Fruit fly (Drosophila melanogaster) whole organism, embryonic: ENCODE results near the gene CG18508.

Experiments used
- Blimp-1 ChIP-seq: fragments of 200-800 bp; sonication (Bioruptor generic); optimal IDR thresholded peaks from 3 replicates; lab custom pipeline; 2018; ENCODE audit warnings: missing biosample characterization, missing genetic modification characterization, mild to moderate bottlenecking, moderate library complexity, missing genetic modification reagents
- CG10274 ChIP-seq: fragments of 200-800 bp; sonication (Bioruptor generic); optimal IDR thresholded peaks from 3 replicates; lab custom pipeline; 2017; ENCODE audit warnings: missing biosample characterization, mild to moderate bottlenecking, missing genetic modification characterization
- CG10321 ChIP-seq: fragments of 200-800 bp; sonication (Bioruptor generic); IDR thresholded peaks from 2 replicates; pipeline ENCODE4 v1.3.6; 2022; ENCODE audit warnings: missing biosample characterization, missing genetic modification characterization
- CG10654 ChIP-seq: fragments of 200-800 bp; sonication (Bioruptor generic); optimal IDR thresholded peaks from 2 replicates; lab custom pipeline; 2016; ENCODE audit warnings: missing biosample characterization, missing genetic modification characterization
- CG10979 ChIP-seq: fragments of 200-800 bp; sonication (Bioruptor generic); optimal IDR thresholded peaks from 2 replicates; lab custom pipeline; 2018; ENCODE audit warnings: missing biosample characterization, mild to moderate bottlenecking, missing genetic modification characterization, moderate library complexity
- CG11247 ChIP-seq: fragments of 200-800 bp; sonication (Bioruptor generic); IDR thresholded peaks from 2 replicates; pipeline ENCODE4 v1.3.6; 2022; ENCODE audit warnings: missing biosample characterization, missing genetic modification characterization
- CG11398 ChIP-seq: fragments of 200-800 bp; sonication (Bioruptor generic); optimal IDR thresholded peaks from 2 replicates; lab custom pipeline; 2016; ENCODE audit warnings: missing biosample characterization, missing genetic modification characterization
- CG11560 ChIP-seq: fragments of 200-800 bp; sonication (Bioruptor generic); IDR thresholded peaks from 3 replicates; pipeline ENCODE4 v1.3.6; 2022; ENCODE audit warnings: missing biosample characterization, missing genetic modification characterization
- CG12071 ChIP-seq: fragments of 200-800 bp; sonication (Bioruptor generic); optimal IDR thresholded peaks from 3 replicates; lab custom pipeline; 2018; ENCODE audit warnings: missing biosample characterization, mild to moderate bottlenecking, missing genetic modification characterization
- CG12155 ChIP-seq: fragments of 200-800 bp; sonication (Bioruptor generic); optimal IDR thresholded peaks from 3 replicates; lab custom pipeline; 2016; ENCODE audit warnings: missing biosample characterization, missing genetic modification characterization
- CG14014 ChIP-seq: fragments of 200-800 bp; sonication (Bioruptor generic); IDR thresholded peaks from 2 replicates; pipeline ENCODE4 v1.3.6; 2022; ENCODE audit warnings: missing biosample characterization, missing genetic modification characterization
- CG14667 ChIP-seq: fragments of 200-800 bp; sonication (Bioruptor generic); IDR thresholded peaks from 2 replicates; pipeline ENCODE4 v1.3.6; 2022; ENCODE audit warnings: missing biosample characterization, missing genetic modification characterization
- CG15011 ChIP-seq: fragments of 200-800 bp; sonication (Bioruptor generic); optimal IDR thresholded peaks from 3 replicates; lab custom pipeline; 2018; ENCODE audit warnings: missing biosample characterization, mild to moderate bottlenecking, missing genetic modification characterization
- CG15696 ChIP-seq: fragments of 200-800 bp; sonication (Bioruptor generic); optimal IDR thresholded peaks from 2 replicates; lab custom pipeline; 2019; ENCODE audit warnings: missing biosample characterization, mild to moderate bottlenecking, missing genetic modification characterization, moderate library complexity
- CG18476 ChIP-seq: fragments of 200-800 bp; sonication (Bioruptor generic); optimal IDR thresholded peaks from 2 replicates; lab custom pipeline; 2016; ENCODE audit warnings: missing biosample characterization, mild to moderate bottlenecking, missing genetic modification characterization
- CG3281 ChIP-seq: fragments of 200-800 bp; sonication (Bioruptor generic); optimal IDR thresholded peaks from 3 replicates; lab custom pipeline; 2017; ENCODE audit warnings: missing biosample characterization, mild to moderate bottlenecking, missing genetic modification characterization
- CG34422 ChIP-seq: fragments of 200-800 bp; sonication (Bioruptor generic); IDR thresholded peaks from 3 replicates; pipeline ENCODE4 v1.3.6; 2022; ENCODE audit warnings: missing biosample characterization, missing genetic modification characterization
- CG4360 ChIP-seq: fragments of 200-800 bp; sonication (Bioruptor generic); IDR thresholded peaks from 2 replicates; pipeline ENCODE4 v1.3.6; 2022; ENCODE audit warnings: missing biosample characterization, missing genetic modification characterization
- CG4424 ChIP-seq: fragments of 200-800 bp; sonication (Bioruptor generic); optimal IDR thresholded peaks from 3 replicates; lab custom pipeline; 2016; ENCODE audit warnings: missing biosample characterization, missing genetic modification characterization
- CG6175 ChIP-seq: fragments of 200-800 bp; sonication (Bioruptor generic); IDR thresholded peaks from 3 replicates; pipeline ENCODE4 v1.3.6; 2022; ENCODE audit warnings: missing biosample characterization, missing genetic modification characterization
- CG7745 ChIP-seq: fragments of 200-800 bp; sonication (Bioruptor generic); optimal IDR thresholded peaks from 2 replicates; lab custom pipeline; 2018; ENCODE audit warnings: missing biosample characterization, mild to moderate bottlenecking, missing genetic modification characterization, moderate library complexity
- CG8924 ChIP-seq: fragments of 200-800 bp; optimal IDR thresholded peaks from 3 replicates; lab custom pipeline; 2019; ENCODE audit warnings: missing biosample characterization, mild to moderate bottlenecking, missing genetic modification characterization, moderate library complexity
- Dip2 ChIP-seq: fragments of 200-800 bp; sonication (Bioruptor generic); IDR thresholded peaks from 2 replicates; pipeline ENCODE4 v1.3.6; 2022; ENCODE audit warnings: missing biosample characterization, missing genetic modification characterization
- Doc2 ChIP-seq: fragments of 200-800 bp; sonication (Bioruptor generic); IDR thresholded peaks from 2 replicates; pipeline ENCODE4 v1.3.6; 2022; ENCODE audit warnings: missing biosample characterization, missing genetic modification characterization
- Hmr ChIP-seq: fragments of 200-800 bp; sonication (Bioruptor generic); optimal IDR thresholded peaks from 3 replicates; lab custom pipeline; 2017; ENCODE audit warnings: mild to moderate bottlenecking, missing biosample characterization, missing genetic modification reagents, missing genetic modification characterization
- Hr78 ChIP-seq, 2 experiments: fragments of 200-800 bp in 1 of 2; fragments of >200 bp in 1 of 2; sonication (Bioruptor generic) in 1 of 2; optimal IDR thresholded peaks; 2 replicates each; lab custom pipeline; 2017 to 2019; ENCODE audit warnings: missing biosample characterization in 2 of 2, missing genetic modification characterization in 2 of 2, mild to moderate bottlenecking in 1 of 2, moderate library complexity in 1 of 2
- Lpt ChIP-seq: fragments of >200 bp; optimal IDR thresholded peaks from 2 replicates; lab custom pipeline; 2018; ENCODE audit warnings: missing biosample characterization, missing genetic modification characterization
- Nf-YA ChIP-seq: fragments of 200-800 bp; sonication (Bioruptor generic); IDR thresholded peaks from 2 replicates; pipeline ENCODE4 v1.3.6; 2022; ENCODE audit warnings: missing biosample characterization, missing genetic modification characterization
- Pdp1 ChIP-seq, 2 experiments: fragments of 200-800 bp; sonication (Bioruptor generic); optimal IDR thresholded peaks; 3 replicates each; lab custom pipeline; 2016; ENCODE audit warnings: missing biosample characterization in 2 of 2, missing genetic modification characterization in 2 of 2, mild to moderate bottlenecking in 1 of 2, moderate library complexity in 1 of 2
- Ptx1 ChIP-seq: fragments of 200-800 bp; sonication (Bioruptor generic); IDR thresholded peaks from 2 replicates; pipeline ENCODE4 v1.3.6; 2022; ENCODE audit warnings: missing biosample characterization, missing genetic modification characterization
- Ravus ChIP-seq: fragments of 200-800 bp; sonication (Bioruptor generic); IDR thresholded peaks from 2 replicates; pipeline ENCODE4 v1.3.6; 2022; ENCODE audit warnings: missing biosample characterization, missing genetic modification characterization
- Scr ChIP-seq: fragments of 200-800 bp; sonication (Bioruptor generic); IDR thresholded peaks from 2 replicates; pipeline ENCODE4 v1.3.6; 2022; ENCODE audit warnings: missing biosample characterization, missing genetic modification characterization; ENCODE audit not compliant: partially characterized antibody
- Sox102F ChIP-seq: fragments of 200-800 bp; sonication (Bioruptor generic); optimal IDR thresholded peaks from 2 replicates; lab custom pipeline; 2018; ENCODE audit warnings: missing biosample characterization, mild to moderate bottlenecking, missing genetic modification characterization, moderate library complexity
- al ChIP-seq: fragments of 200-800 bp; sonication (Bioruptor generic); IDR thresholded peaks from 2 replicates; pipeline ENCODE4 v1.3.6; 2022; ENCODE audit warnings: missing biosample characterization, missing genetic modification characterization
- ase ChIP-seq: fragments of 200-800 bp; sonication (Bioruptor generic); IDR thresholded peaks from 3 replicates; pipeline ENCODE4 v1.3.6; 2022; ENCODE audit warnings: missing biosample characterization, missing genetic modification characterization
- bbx ChIP-seq: fragments of 200-800 bp; sonication (Bioruptor generic); IDR thresholded peaks from 2 replicates; pipeline ENCODE4 v1.3.6; 2022; ENCODE audit warnings: missing biosample characterization, missing genetic modification characterization; ENCODE audit not compliant: partially characterized antibody
- bsh ChIP-seq, 2 experiments: fragments of 200-800 bp; sonication (Bioruptor generic); optimal IDR thresholded peaks; 2 replicates each; lab custom pipeline; 2017 to 2018; ENCODE audit warnings: mild to moderate bottlenecking in 2 of 2, missing biosample characterization in 2 of 2, missing genetic modification characterization in 2 of 2, moderate library complexity in 1 of 2
- corto ChIP-seq: fragments of 200-800 bp; sonication (Bioruptor generic); optimal IDR thresholded peaks from 2 replicates; lab custom pipeline; 2016; ENCODE audit warnings: missing biosample characterization, mild to moderate bottlenecking, missing genetic modification characterization, moderate library complexity
- dmrt11E ChIP-seq: fragments of 200-800 bp; sonication (Bioruptor generic); optimal IDR thresholded peaks from 3 replicates; lab custom pipeline; 2018; ENCODE audit warnings: missing biosample characterization, mild to moderate bottlenecking, missing genetic modification characterization, moderate library complexity
- emc ChIP-seq: fragments of 200-800 bp; sonication (Bioruptor generic); optimal IDR thresholded peaks from 2 replicates; lab custom pipeline; 2016; ENCODE audit warnings: missing biosample characterization, missing genetic modification characterization
- fu2 ChIP-seq: fragments of 200-800 bp; sonication (Bioruptor generic); optimal IDR thresholded peaks from 2 replicates; lab custom pipeline; 2016; ENCODE audit warnings: missing biosample characterization, missing genetic modification characterization
- jigr1 ChIP-seq: fragments of 200-800 bp; sonication (Bioruptor generic); IDR thresholded peaks from 3 replicates; pipeline ENCODE4 v1.3.6; 2022; ENCODE audit warnings: missing biosample characterization, missing genetic modification characterization
- lov ChIP-seq, 2 experiments: fragments of 200-800 bp in 1 of 2; fragments of >200 bp in 1 of 2; sonication (Bioruptor generic) in 1 of 2; IDR thresholded peaks in 1 of 2; optimal IDR thresholded peaks in 1 of 2; 2 replicates in 1 of 2; 3 replicates in 1 of 2; pipeline versions ENCODE4 v1.3.6 to Lab custom; 2017 to 2022; ENCODE audit warnings: missing biosample characterization in 1 of 2, missing genetic modification characterization in 1 of 2
- pnt ChIP-seq: fragments of 200-800 bp; sonication (Bioruptor generic); optimal IDR thresholded peaks from 3 replicates; lab custom pipeline; 2016; ENCODE audit warnings: missing biosample characterization, missing genetic modification characterization
- toy ChIP-seq: fragments of 200-800 bp; sonication (Bioruptor generic); IDR thresholded peaks from 2 replicates; pipeline ENCODE4 v1.3.6; 2022; ENCODE audit warnings: missing biosample characterization, missing genetic modification characterization
- ttk ChIP-seq: fragments of 200-800 bp; sonication (Bioruptor generic); IDR thresholded peaks from 2 replicates; pipeline ENCODE4 v2.1.2; 2022; ENCODE audit warnings: missing biosample characterization, missing genetic modification characterization
- zf30C ChIP-seq: fragments of 200-800 bp; sonication (Bioruptor generic); optimal IDR thresholded peaks from 3 replicates; lab custom pipeline; 2018; ENCODE audit warnings: missing biosample characterization, mild to moderate bottlenecking, missing genetic modification characterization

Gene CG18508

dm6 chrX:3162405-3163256 lies 10.3 kb downstream of the CG18508 start (continued):
- TF ChIP-seq Nf-YA (GFP tag; lab: Robert Waterston, UW) (peak; percentile 83), Ptx1 (GFP tag; lab: Robert Waterston, UW) (peak; percentile 93), CG4360 (GFP tag; lab: Robert Waterston, UW) (peak; percentile 85), Dip2 (GFP tag; lab: Robert Waterston, UW) (no peak), CG15696 (tag; lab: Kevin White, UChicago) (peak; percentile 91), CG7745 (tag; lab: Kevin White, UChicago) (no peak), CG11560 (peak; percentile 71), CG14667 (GFP tag; lab: Robert Waterston, UW) (peak; percentile 90), lov (optimal IDR thresholded peaks at IDR 0.05; lab: Kevin White, UChicago) (no peak), lov (GFP tag; IDR thresholded peaks at IDR 0.05; lab: Robert Waterston, UW) (peak; percentile 89), dmrt11E (tag; lab: Kevin White, UChicago) (peak; percentile 97), ttk (peak; percentile 93), pnt (peak; percentile 93), fu2 (GFP tag; lab: Kevin White, UChicago) (peak; percentile 75), CG6175 (peak; percentile 79; the same call in 2 of the 3 replicates), CG8924 (peak; percentile 92), CG10321 (GFP tag; lab: Robert Waterston, UW) (peak; percentile 50; the same call in 1 of the 2 replicates), CG10979 (tag; lab: Kevin White, UChicago) (peak; percentile 97), Scr (no peak), Lpt (GFP tag; lab: Kevin White, UChicago) (peak; percentile 14), toy (GFP tag; lab: Robert Waterston, UW) (peak; percentile 56; the same call in 1 of the 2 replicates), CG34422 (peak; percentile 94), Doc2 (GFP tag; lab: Robert Waterston, UW) (peak; percentile 69; the same call in 1 of the 2 replicates), CG3281 (peak; percentile 84), Blimp-1 (peak; percentile 91), al (peak; percentile 60), Hmr (GFP tag; lab: Kevin White, UChicago) (peak; percentile 86), CG10274 (GFP tag; lab: Kevin White, UChicago) (peak; percentile 67), zf30C (GFP tag; lab: Kevin White, UChicago) (peak; percentile 29), CG4424 (GFP tag; lab: Kevin White, UChicago) (peak; percentile 93), emc (GFP tag; lab: Kevin White, UChicago) (peak; percentile 46), Ravus (GFP tag; lab: Robert Waterston, UW) (peak; percentile 60), CG12071 (peak; percentile 87), Pdp1 (GFP tag; optimal IDR thresholded peaks at IDR 0.05; lab: Kevin White, UChicago) (peak; percentile 89 to 92), ase (GFP tag; lab: Robert Waterston, UW) (peak; percentile 91), CG18476 (peak; percentile 86), CG14014 (peak; percentile 86), bsh (GFP tag; optimal IDR thresholded peaks at IDR 0.05; lab: Kevin White, UChicago) (peak; percentile 31 to 96), bbx (GFP tag; lab: Robert Waterston, UW) (0 out of 2 replicates have a peak, but pooled peaks have one; percentile 22), CG11398 (peak; percentile 90), CG12155 (GFP tag; lab: Kevin White, UChicago) (peak; percentile 83), CG15011 (GFP tag; lab: Kevin White, UChicago) (peak; percentile 87), corto (GFP tag; lab: Kevin White, UChicago) (peak; percentile 86), CG10654 (GFP tag; lab: Kevin White, UChicago) (peak; percentile 87), CG11247 (GFP tag; lab: Robert Waterston, UW) (peak; percentile 84), Hr78 (GFP tag; optimal IDR thresholded peaks at IDR 0.05; lab: Kevin White, UChicago) (peak in 1 of 2 experiments; percentile 87), Sox102F (GFP tag; lab: Kevin White, UChicago) (peak; percentile 93), jigr1 (GFP tag; lab: Robert Waterston, UW) (peak; percentile 87)
